Worm (Caenorhabditis elegans) whole organism, L4 larva: ENCODE results near the gene srg-21.

Experiments used
- F26F4.8 ChIP-seq: fragments of 200-800 bp; sonication (Bioruptor generic); conservative IDR thresholded peaks from 2 replicates; pipeline ENCODE4 v1.3.6; 2022; ENCODE audit warnings: missing genetic modification characterization, missing compliant biosample characterization
- R02D3.7 ChIP-seq: fragments of 150-350 bp; sonication (generic microtip); optimal IDR thresholded peaks from 3 replicates; lab custom pipeline; 2014; ENCODE audit warnings: missing biosample characterization, missing genetic modification characterization
- T20F7.1 ChIP-seq: fragments of 200-800 bp; sonication (Bioruptor generic); optimal IDR thresholded peaks from 2 replicates; lab custom pipeline; 2018; ENCODE audit warnings: mild to moderate bottlenecking, missing genetic modification characterization, missing compliant biosample characterization
- T26A8.4 ChIP-seq: fragments of 200-800 bp; sonication (Bioruptor generic); IDR thresholded peaks from 2 replicates; pipeline ENCODE4 v1.3.6; 2022; ENCODE audit warnings: missing genetic modification characterization, missing compliant biosample characterization
- Y5F2A.4 ChIP-seq: fragments of 200-800 bp; sonication (Bioruptor generic); optimal IDR thresholded peaks from 2 replicates; lab custom pipeline; 2018; ENCODE audit warnings: mild to moderate bottlenecking, missing genetic modification characterization, missing compliant biosample characterization
- Y75B8A.6 ChIP-seq: fragments of 200-800 bp; sonication (Bioruptor generic); IDR thresholded peaks from 2 replicates; pipeline ENCODE4 v1.3.6; 2022; ENCODE audit warnings: missing genetic modification reagents, missing genetic modification characterization, missing compliant biosample characterization
- ZK337.2 ChIP-seq: fragments of 200-800 bp; sonication (Bioruptor generic); IDR thresholded peaks from 2 replicates; pipeline ENCODE4 v1.3.6; 2022; ENCODE audit warnings: missing genetic modification reagents, missing genetic modification characterization, missing compliant biosample characterization
- aha-1 ChIP-seq: fragments of 150-350 bp; peaks from one replicate; lab custom pipeline; 2014; ENCODE audit warnings: missing biosample characterization, missing genetic modification characterization
- ama-1 ChIP-seq: fragments of 150-350 bp; optimal IDR thresholded peaks from 2 replicates; lab custom pipeline; 2014; ENCODE audit warnings: inconsistent platforms, mixed read lengths
- ceh-20 ChIP-seq: fragments of 200-800 bp; sonication (Bioruptor generic); IDR thresholded peaks from 2 replicates; pipeline ENCODE4 v1.3.6; 2022; ENCODE audit warnings: missing genetic modification reagents, missing genetic modification characterization, missing compliant biosample characterization
- ceh-28 ChIP-seq: fragments of 150-350 bp; optimal IDR thresholded peaks from 2 replicates; lab custom pipeline; 2014; ENCODE audit warnings: missing biosample characterization, missing genetic modification reagents, missing genetic modification characterization
- ceh-32 ChIP-seq: sonication (generic microtip); optimal IDR thresholded peaks from 2 replicates; lab custom pipeline; 2016; ENCODE audit warnings: mild to moderate bottlenecking, missing genetic modification characterization, missing compliant biosample characterization; ENCODE audit not compliant: poor library complexity
- ceh-44 ChIP-seq: fragments of 200-800 bp; sonication (Bioruptor generic); IDR thresholded peaks from 2 replicates; pipeline ENCODE4 v1.3.6; 2022; ENCODE audit warnings: missing genetic modification reagents, missing genetic modification characterization, missing compliant biosample characterization
- ceh-82 ChIP-seq: sonication (generic microtip); optimal IDR thresholded peaks from 2 replicates; lab custom pipeline; 2017; ENCODE audit warnings: missing biosample characterization, missing genetic modification characterization
- daf-16 ChIP-seq, 3 experiments: sonication (generic microtip); optimal IDR thresholded peaks; 2 replicates each; lab custom pipeline; 2016 to 2017; ENCODE audit warnings: missing genetic modification characterization in 3 of 3, missing genetic modification reagents in 3 of 3, mild to moderate bottlenecking in 2 of 3, missing compliant biosample characterization in 2 of 3, missing biosample characterization in 1 of 3, moderate library complexity in 1 of 3
- daf-8 ChIP-seq: fragments of 200-800 bp; sonication (Bioruptor generic); IDR thresholded peaks from 2 replicates; pipeline ENCODE4 v1.3.6; 2022; ENCODE audit warnings: missing genetic modification characterization, missing compliant biosample characterization
- dmd-6 ChIP-seq: fragments of 200-800 bp; sonication (Bioruptor generic); IDR thresholded peaks from 2 replicates; pipeline ENCODE4 v1.3.6; 2022; ENCODE audit warnings: missing genetic modification reagents, missing genetic modification characterization, missing compliant biosample characterization
- duxl-1 ChIP-seq: sonication (generic microtip); optimal IDR thresholded peaks from 2 replicates; lab custom pipeline; 2016; ENCODE audit warnings: mild to moderate bottlenecking, missing genetic modification characterization, moderate library complexity, missing compliant biosample characterization; ENCODE audit not compliant: poor library complexity
- egl-43 ChIP-seq: fragments of 200-800 bp; sonication (Bioruptor generic); IDR thresholded peaks from 2 replicates; pipeline ENCODE4 v1.3.6; 2022; ENCODE audit warnings: missing genetic modification reagents, missing genetic modification characterization, missing compliant biosample characterization
- fkh-10 ChIP-seq: fragments of 150-350 bp; optimal IDR thresholded peaks from 2 replicates; lab custom pipeline; 2014; ENCODE audit warnings: missing biosample characterization, missing genetic modification reagents, missing genetic modification characterization
- hif-1 ChIP-seq, 2 experiments: sonication (generic microtip); optimal IDR thresholded peaks; 2 replicates each; lab custom pipeline; 2016 to 2017; ENCODE audit warnings: missing compliant biosample characterization in 2 of 2, missing genetic modification characterization in 2 of 2, missing genetic modification reagents in 2 of 2, missing genotype in 2 of 2, mild to moderate bottlenecking in 1 of 2
- hlh-11 ChIP-seq: fragments of 200-800 bp; sonication (Bioruptor generic); optimal IDR thresholded peaks from 2 replicates; lab custom pipeline; 2018; ENCODE audit warnings: mild to moderate bottlenecking, missing genetic modification characterization, missing compliant biosample characterization
- lim-7 ChIP-seq: fragments of 200-800 bp; sonication (Bioruptor generic); IDR thresholded peaks from 2 replicates; pipeline ENCODE4 v1.3.6; 2022; ENCODE audit warnings: missing genetic modification characterization, missing compliant biosample characterization
- lin-15B ChIP-seq: fragments of 150-350 bp; sonication (generic microtip); optimal IDR thresholded peaks from 3 replicates; lab custom pipeline; 2014; ENCODE audit warnings: missing biosample characterization, missing genetic modification characterization
- lin-29 ChIP-seq: fragments of 200-800 bp; sonication (Bioruptor generic); IDR thresholded peaks from 2 replicates; pipeline ENCODE4 v1.3.6; 2022; ENCODE audit warnings: missing genetic modification reagents, missing genetic modification characterization, missing compliant biosample characterization
- lin-39 ChIP-seq: fragments of 150-350 bp; optimal IDR thresholded peaks from 2 replicates; lab custom pipeline; 2014; ENCODE audit warnings: missing biosample characterization, missing genetic modification reagents, missing genetic modification characterization
- lsy-2 ChIP-seq, 2 experiments: fragments of 150-350 bp in 1 of 2; sonication (generic microtip) in 1 of 2; optimal IDR thresholded peaks; 2 replicates each; lab custom pipeline; 2014 to 2017; ENCODE audit warnings: missing biosample characterization in 2 of 2, missing genetic modification characterization in 2 of 2
- madf-9 ChIP-seq: fragments of 200-800 bp; sonication (Bioruptor generic); conservative IDR thresholded peaks from 2 replicates; pipeline ENCODE4 v1.3.6; 2022; ENCODE audit warnings: missing genetic modification reagents, missing genetic modification characterization, missing compliant biosample characterization
- mdl-1 ChIP-seq, 2 experiments: fragments of 150-350 bp in 1 of 2; sonication (generic microtip) in 1 of 2; optimal IDR thresholded peaks; 2 replicates each; lab custom pipeline; 2014 to 2017; ENCODE audit warnings: missing biosample characterization in 2 of 2, missing genetic modification characterization in 2 of 2
- mdt-29 ChIP-seq: fragments of 200-800 bp; sonication (Bioruptor generic); IDR thresholded peaks from 2 replicates; pipeline ENCODE4 v1.3.6; 2022; ENCODE audit warnings: missing genetic modification reagents, missing genetic modification characterization, missing compliant biosample characterization
- mes-2 ChIP-seq: sonication (generic microtip); optimal IDR thresholded peaks from 2 replicates; lab custom pipeline; 2016; ENCODE audit warnings: missing genotype, mild to moderate bottlenecking, missing genetic modification characterization, missing compliant biosample characterization; ENCODE audit not compliant: poor library complexity, severe bottlenecking
- mxl-3 ChIP-seq: fragments of 200-800 bp; sonication (Bioruptor generic); optimal IDR thresholded peaks from 2 replicates; lab custom pipeline; 2018; ENCODE audit warnings: mild to moderate bottlenecking, missing genetic modification characterization, missing compliant biosample characterization
- nhr-10 ChIP-seq: fragments of 150-350 bp; optimal IDR thresholded peaks from 2 replicates; lab custom pipeline; 2014; ENCODE audit warnings: missing biosample characterization, missing genetic modification characterization
- nhr-102 ChIP-seq: sonication (generic microtip); optimal IDR thresholded peaks from 2 replicates; lab custom pipeline; 2016; ENCODE audit warnings: mild to moderate bottlenecking, missing genetic modification characterization, moderate library complexity, missing compliant biosample characterization
- nhr-11 ChIP-seq: fragments of 150-350 bp; optimal IDR thresholded peaks from 2 replicates; lab custom pipeline; 2014; ENCODE audit warnings: missing biosample characterization, missing genetic modification characterization
- nhr-25 ChIP-seq: sonication (generic microtip); optimal IDR thresholded peaks from 2 replicates; lab custom pipeline; 2017; ENCODE audit warnings: missing genetic modification characterization, mild to moderate bottlenecking, missing compliant biosample characterization, antibody characterized with exemption, moderate library complexity, borderline replicate concordance; ENCODE audit not compliant: insufficient read depth
- nhr-42 ChIP-seq: fragments of 200-800 bp; sonication (Bioruptor generic); IDR thresholded peaks from 2 replicates; pipeline ENCODE4 v1.3.6; 2022; ENCODE audit warnings: missing genetic modification characterization, missing compliant biosample characterization
- nhr-48 ChIP-seq: sonication (generic microtip); optimal IDR thresholded peaks from 2 replicates; lab custom pipeline; 2016; ENCODE audit warnings: mild to moderate bottlenecking, missing genetic modification characterization, missing compliant biosample characterization
- pha-4 ChIP-seq, 2 experiments: fragments of 150-350 bp in 1 of 2; fragments of 200-800 bp in 1 of 2; sonication (Bioruptor generic) in 1 of 2; IDR thresholded peaks in 1 of 2; optimal IDR thresholded peaks in 1 of 2; 2 replicates each; pipeline versions ENCODE4 v1.3.6 to Lab custom; 2014 to 2022; ENCODE audit warnings: missing genetic modification characterization in 2 of 2, missing genetic modification reagents in 2 of 2, missing biosample characterization in 1 of 2, missing compliant biosample characterization in 1 of 2
- php-3 ChIP-seq: fragments of 200-800 bp; sonication (Bioruptor generic); IDR thresholded peaks from 2 replicates; pipeline ENCODE4 v1.3.6; 2022; ENCODE audit warnings: missing genetic modification reagents, missing genetic modification characterization, missing compliant biosample characterization
- rbr-2 ChIP-seq: sonication (generic microtip); optimal IDR thresholded peaks from 2 replicates; lab custom pipeline; 2016; ENCODE audit warnings: missing genotype, missing genetic modification characterization, missing compliant biosample characterization
- sdz-12 ChIP-seq: fragments of 200-800 bp; sonication (Bioruptor generic); optimal IDR thresholded peaks from 2 replicates; lab custom pipeline; 2018; ENCODE audit warnings: mild to moderate bottlenecking, missing genetic modification characterization, missing compliant biosample characterization
- spr-3 ChIP-seq: fragments of 200-800 bp; sonication (Bioruptor generic); optimal IDR thresholded peaks from 2 replicates; lab custom pipeline; 2018; ENCODE audit warnings: mild to moderate bottlenecking, missing genetic modification characterization, missing compliant biosample characterization
- tra-1 ChIP-seq: fragments of 200-800 bp; sonication (Bioruptor generic); IDR thresholded peaks from 2 replicates; pipeline ENCODE4 v1.3.6; 2022; ENCODE audit warnings: missing genetic modification reagents, missing genetic modification characterization, missing compliant biosample characterization
- unc-130 ChIP-seq: sonication (generic microtip); optimal IDR thresholded peaks from 2 replicates; lab custom pipeline; 2016; ENCODE audit warnings: missing genetic modification reagents, missing genetic modification characterization, missing compliant biosample characterization
- unc-62 ChIP-seq, 3 experiments: fragments of 150-350 bp in 1 of 3; sonication (generic microtip); optimal IDR thresholded peaks in 2 of 3; peaks in 1 of 3; 1 replicate in 1 of 3; 2 replicates in 2 of 3; lab custom pipeline; 2014 to 2017; ENCODE audit warnings: missing biosample characterization in 3 of 3, missing genetic modification characterization in 3 of 3, missing genetic modification reagents in 3 of 3, missing genotype in 1 of 3
- zip-2 ChIP-seq: fragments of 150-350 bp; optimal IDR thresholded peaks from 2 replicates; lab custom pipeline; 2014; ENCODE audit warnings: missing biosample characterization, missing genetic modification characterization
- ztf-7 ChIP-seq: fragments of 150-350 bp; optimal IDR thresholded peaks from 2 replicates; lab custom pipeline; 2014; ENCODE audit warnings: missing biosample characterization, missing genetic modification characterization

srg-21 gene

DNA sequence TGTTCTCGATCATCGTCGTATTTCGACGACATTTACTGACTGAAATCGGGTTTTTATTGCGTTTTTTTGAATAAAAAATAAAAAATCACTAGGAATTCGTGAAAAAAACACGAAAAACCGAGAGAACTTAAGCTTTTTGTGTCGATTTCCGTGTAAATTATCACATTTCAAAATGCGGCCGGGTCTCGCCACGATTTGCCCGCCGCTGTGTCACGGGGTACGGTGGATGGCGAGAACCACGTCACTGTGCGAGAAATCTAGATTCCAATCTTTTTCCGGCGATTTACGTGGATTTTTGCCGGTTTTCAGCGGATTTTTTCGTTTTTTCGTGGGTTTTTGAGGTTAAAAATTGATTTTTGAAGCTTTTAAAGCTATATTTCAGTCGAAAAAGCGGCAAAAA is 14.3 kb downstream of the srg-21 start, which contains the start of gene Y25C1A.8 (continued):
- TF ChIP-seq nhr-102 (tag; lab: Kevin White, UChicago), result peak; percentile 94
- peak; percentile 63 for TF ChIP-seq mxl-3
- TF ChIP-seq php-3, result peak; percentile 89
- peak in 1 of 2 experiments; percentile 92 for TF ChIP-seq unc-62 (GFP tag; optimal IDR thresholded peaks at IDR 0.05 in 1 of 2; lab: Kevin White, UChicago)
- no peak for TF ChIP-seq unc-62 (tag; optimal IDR thresholded peaks at IDR 0.05; lab: Kevin White, UChicago)
- TF ChIP-seq egl-43 (GFP tag; lab: Robert Waterston, UW), result peak; percentile 82
- peak; percentile 95 for TF ChIP-seq T26A8.4
- TF ChIP-seq T20F7.1 (GFP tag; lab: Kevin White, UChicago), result no peak
- no peak for TF ChIP-seq ceh-28 (tag; lab: Kevin White, UChicago)
- TF ChIP-seq nhr-11, result peak; percentile 80
- no peak for TF ChIP-seq Y75B8A.6 (GFP tag; lab: Robert Waterston, UW)
- peak; percentile 86 for TF ChIP-seq ceh-20 (GFP tag; lab: Robert Waterston, UW)
- TF ChIP-seq daf-8 (GFP tag; lab: Robert Waterston, UW), result no peak
- peak; percentile 95 for TF ChIP-seq duxl-1 (tag; lab: Kevin White, UChicago)
- TF ChIP-seq daf-16 (GFP tag; optimal IDR thresholded peaks at IDR 0.05; lab: Kevin White, UChicago), result peak in 1 of 2 experiments; percentile 54
- peak; percentile 49 for TF ChIP-seq daf-16 (tag; optimal IDR thresholded peaks at IDR 0.05; lab: Kevin White, UChicago)
- TF ChIP-seq nhr-48, result peak; percentile 30
- TF ChIP-seq pha-4 (GFP tag; IDR thresholded peaks at IDR 0.05; lab: Robert Waterston, UW), result peak; percentile 91
- TF ChIP-seq pha-4 (tag; optimal IDR thresholded peaks at IDR 0.05; lab: Kevin White, UChicago), result no peak
- TF ChIP-seq lim-7, result 0 out of 2 replicates have a peak, but pooled peaks have one; percentile 46
- peak; percentile 96 for TF ChIP-seq mes-2
- TF ChIP-seq tra-1 (GFP tag; lab: Robert Waterston, UW), result peak; percentile 55; the same call in 1 of the 2 replicates
- no peak for TF ChIP-seq R02D3.7 (tag; lab: Kevin White, UChicago)
- TF ChIP-seq ceh-32 (tag; lab: Kevin White, UChicago), result peak; percentile 46
- TF ChIP-seq Y5F2A.4 (GFP tag; lab: Kevin White, UChicago), result peak; percentile 71
- TF ChIP-seq nhr-10 (tag; lab: Kevin White, UChicago), result peak; percentile 2
- peak; percentile 99 to 100 for TF ChIP-seq lsy-2 (tag; optimal IDR thresholded peaks at IDR 0.05; lab: Kevin White, UChicago)
- peak; percentile 83 for TF ChIP-seq ztf-7 (tag; lab: Kevin White, UChicago)
- no peak for TF ChIP-seq ceh-82 (tag; lab: Kevin White, UChicago)
- no peak for TF ChIP-seq F26F4.8
- TF ChIP-seq lin-29, result peak; percentile 80
- TF ChIP-seq madf-9 (GFP tag; lab: Robert Waterston, UW), result peak; percentile 81
- TF ChIP-seq lin-39 (tag; lab: Kevin White, UChicago), result no peak
- peak; percentile 75 for TF ChIP-seq nhr-42 (GFP tag; lab: Robert Waterston, UW)
- peak; percentile 45; the same call in 1 of the 2 replicates for TF ChIP-seq mdt-29 (GFP tag; lab: Robert Waterston, UW)
- TF ChIP-seq dmd-6 (GFP tag; lab: Robert Waterston, UW), result peak; percentile 83
- no peak for TF ChIP-seq sdz-12 (GFP tag; lab: Kevin White, UChicago)
- TF ChIP-seq spr-3, result peak; percentile 94
- peak; percentile 7 for TF ChIP-seq nhr-25
- peak; percentile 61; the same call in 1 of the 2 replicates for TF ChIP-seq ZK337.2
- peak in 1 of 2 experiments; percentile 69 for TF ChIP-seq mdl-1 (tag; optimal IDR thresholded peaks at IDR 0.05; lab: Kevin White, UChicago)
- TF ChIP-seq hif-1 (tag; optimal IDR thresholded peaks at IDR 0.05; lab: Kevin White, UChicago), result peak in 1 of 2 experiments; percentile 79
- peak; percentile 53 for TF ChIP-seq fkh-10 (GFP tag; lab: Kevin White, UChicago)
- peak; percentile 68 for TF ChIP-seq zip-2 (tag; lab: Kevin White, UChicago)
- peak; percentile 35 for TF ChIP-seq unc-130 (GFP tag; lab: Kevin White, UChicago)
- TF ChIP-seq hlh-11 (tag; lab: Kevin White, UChicago), result peak; percentile 89
- TF ChIP-seq aha-1, result peak; percentile 99
- no peak for TF ChIP-seq ama-1 (lab: Kevin White, UChicago)
- 0 out of 2 replicates have a peak, but pooled peaks have one; percentile 17 for TF ChIP-seq ceh-44
- no peak for TF ChIP-seq lin-15B (tag; lab: Kevin White, UChicago)
- TF ChIP-seq rbr-2 (tag; lab: Kevin White, UChicago), result peak; percentile 92
